Fruit fly (Drosophila melanogaster) whole organism, embryonic: ENCODE data around the gene pim.

Source experiments
- Antp ChIP-seq: fragments of 200-800 bp; sonication (Bioruptor generic); optimal IDR thresholded peaks from 3 replicates; lab custom pipeline; 2016; ENCODE audit warnings: missing biosample characterization, missing genetic modification characterization
- C15 ChIP-seq: fragments of 200-800 bp; sonication (Bioruptor generic); IDR thresholded peaks from 3 replicates; pipeline ENCODE4 v1.3.6; 2022; ENCODE audit warnings: missing biosample characterization, missing genetic modification characterization
- CG11398 ChIP-seq: fragments of 200-800 bp; sonication (Bioruptor generic); optimal IDR thresholded peaks from 2 replicates; lab custom pipeline; 2016; ENCODE audit warnings: missing biosample characterization, missing genetic modification characterization
- CG11560 ChIP-seq: fragments of 200-800 bp; sonication (Bioruptor generic); IDR thresholded peaks from 3 replicates; pipeline ENCODE4 v1.3.6; 2022; ENCODE audit warnings: missing biosample characterization, missing genetic modification characterization
- CG13624 ChIP-seq: fragments of 200-800 bp; sonication (Bioruptor generic); optimal IDR thresholded peaks from 2 replicates; lab custom pipeline; 2016; ENCODE audit warnings: missing biosample characterization, missing genetic modification characterization
- CG13775 ChIP-seq: fragments of 200-800 bp; sonication (Bioruptor generic); optimal IDR thresholded peaks from 3 replicates; lab custom pipeline; 2017; ENCODE audit warnings: missing biosample characterization, mild to moderate bottlenecking, missing genetic modification characterization
- CG15011 ChIP-seq: fragments of 200-800 bp; sonication (Bioruptor generic); optimal IDR thresholded peaks from 3 replicates; lab custom pipeline; 2018; ENCODE audit warnings: missing biosample characterization, mild to moderate bottlenecking, missing genetic modification characterization
- CG15073 ChIP-seq: fragments of 200-800 bp; sonication (Bioruptor generic); optimal IDR thresholded peaks from 2 replicates; lab custom pipeline; 2016; ENCODE audit warnings: missing biosample characterization, missing genetic modification characterization
- CG17802 ChIP-seq: fragments of 200-800 bp; sonication (Bioruptor generic); optimal IDR thresholded peaks from 2 replicates; lab custom pipeline; 2018; ENCODE audit warnings: missing biosample characterization, mild to moderate bottlenecking, missing genetic modification characterization, moderate library complexity
- CG2712 ChIP-seq: fragments of 200-800 bp; optimal IDR thresholded peaks from 3 replicates; lab custom pipeline; 2019; ENCODE audit warnings: missing biosample characterization, mild to moderate bottlenecking, missing genetic modification characterization, moderate library complexity
- CG31388 ChIP-seq: fragments of 200-800 bp; sonication (Bioruptor generic); optimal IDR thresholded peaks from 2 replicates; lab custom pipeline; 2016; ENCODE audit warnings: missing biosample characterization, missing genetic modification characterization
- CG32772 ChIP-seq: fragments of 200-800 bp; sonication (Bioruptor generic); IDR thresholded peaks from 2 replicates; pipeline ENCODE4 v1.3.6; 2022; ENCODE audit warnings: missing biosample characterization, missing genetic modification characterization
- CG3995 ChIP-seq: fragments of 200-800 bp; sonication (Bioruptor generic); optimal IDR thresholded peaks from 3 replicates; lab custom pipeline; 2016; ENCODE audit warnings: missing biosample characterization, missing genetic modification characterization
- CG4360 ChIP-seq: fragments of 200-800 bp; sonication (Bioruptor generic); IDR thresholded peaks from 2 replicates; pipeline ENCODE4 v1.3.6; 2022; ENCODE audit warnings: missing biosample characterization, missing genetic modification characterization
- CG4707 ChIP-seq: fragments of 200-800 bp; sonication (Bioruptor generic); optimal IDR thresholded peaks from 2 replicates; lab custom pipeline; 2018; ENCODE audit warnings: missing biosample characterization, mild to moderate bottlenecking, missing genetic modification characterization, moderate library complexity
- CG5953 ChIP-seq: fragments of 200-800 bp; sonication (Bioruptor generic); IDR thresholded peaks from 2 replicates; pipeline ENCODE4 v1.3.6; 2022; ENCODE audit warnings: missing biosample characterization, missing genetic modification characterization
- CG6654 ChIP-seq: fragments of 200-800 bp; sonication (Bioruptor generic); optimal IDR thresholded peaks from 2 replicates; lab custom pipeline; 2017; ENCODE audit warnings: missing biosample characterization, mild to moderate bottlenecking, missing genetic modification characterization
- CG9609 ChIP-seq: fragments of 200-800 bp; sonication (Bioruptor generic); optimal IDR thresholded peaks from 3 replicates; lab custom pipeline; 2016; ENCODE audit warnings: missing biosample characterization, missing genetic modification characterization
- Dp ChIP-seq: fragments of 200-800 bp; sonication (Bioruptor generic); optimal IDR thresholded peaks from 2 replicates; lab custom pipeline; 2018; ENCODE audit warnings: missing biosample characterization, mild to moderate bottlenecking, missing genetic modification characterization, moderate library complexity
- E2f1 ChIP-seq: fragments of 200-800 bp; sonication (Bioruptor generic); IDR thresholded peaks from 2 replicates; pipeline ENCODE4 v1.3.6; 2022; ENCODE audit warnings: missing biosample characterization, missing genetic modification characterization
- E2f2 ChIP-seq: fragments of 200-800 bp; sonication (Bioruptor generic); IDR thresholded peaks from 2 replicates; pipeline ENCODE4 v1.3.6; 2022; ENCODE audit warnings: missing biosample characterization, missing genetic modification characterization
- Ets65A ChIP-seq: fragments of 200-800 bp; sonication (Bioruptor generic); peaks from one replicate; lab custom pipeline; 2016; ENCODE audit warnings: missing biosample characterization, missing genetic modification characterization
- Gug ChIP-seq: fragments of 200-800 bp; sonication (Bioruptor generic); IDR thresholded peaks from 4 replicates; pipeline ENCODE4 v1.3.6; 2022; ENCODE audit warnings: missing biosample characterization, missing genetic modification characterization
- HLH54F ChIP-seq: fragments of 200-800 bp; sonication (Bioruptor generic); optimal IDR thresholded peaks from 3 replicates; lab custom pipeline; 2016; ENCODE audit warnings: missing biosample characterization, missing genetic modification characterization
- HmgD ChIP-seq: fragments of 200-800 bp; sonication (Bioruptor generic); optimal IDR thresholded peaks from 3 replicates; lab custom pipeline; 2016; ENCODE audit warnings: missing biosample characterization, missing genetic modification characterization
- Max ChIP-seq: fragments of 200-800 bp; sonication (Bioruptor generic); optimal IDR thresholded peaks from 2 replicates; lab custom pipeline; 2016; ENCODE audit warnings: missing biosample characterization, mild to moderate bottlenecking, missing genetic modification characterization
- NC2α ChIP-seq: fragments of 200-800 bp; sonication (Bioruptor generic); optimal IDR thresholded peaks from 2 replicates; lab custom pipeline; 2016; ENCODE audit warnings: missing biosample characterization, missing genetic modification characterization
- NC2β ChIP-seq: fragments of 200-800 bp; sonication (Bioruptor generic); optimal IDR thresholded peaks from 2 replicates; lab custom pipeline; 2016; ENCODE audit warnings: missing biosample characterization, missing genetic modification characterization
- Oaz ChIP-seq: fragments of 200-800 bp; sonication (Bioruptor generic); IDR thresholded peaks from 2 replicates; pipeline ENCODE4 v1.3.6; 2022; ENCODE audit warnings: missing biosample characterization, missing genetic modification characterization
- Ravus ChIP-seq: fragments of 200-800 bp; sonication (Bioruptor generic); IDR thresholded peaks from 2 replicates; pipeline ENCODE4 v1.3.6; 2022; ENCODE audit warnings: missing biosample characterization, missing genetic modification characterization
- Side ChIP-seq: fragments of 200-800 bp; sonication (Bioruptor generic); optimal IDR thresholded peaks from 2 replicates; lab custom pipeline; 2016; ENCODE audit warnings: missing biosample characterization, missing genetic modification characterization
- cad ChIP-seq: fragments of >200 bp; optimal IDR thresholded peaks from 2 replicates; lab custom pipeline; 2017; ENCODE audit warnings: missing biosample characterization, missing genetic modification characterization
- ci ChIP-seq: fragments of 200-800 bp; sonication (Bioruptor generic); IDR thresholded peaks from 3 replicates; pipeline ENCODE4 v1.3.6; 2022; ENCODE audit warnings: missing biosample characterization, missing genetic modification characterization
- dmrt11E ChIP-seq: fragments of 200-800 bp; sonication (Bioruptor generic); optimal IDR thresholded peaks from 3 replicates; lab custom pipeline; 2018; ENCODE audit warnings: missing biosample characterization, mild to moderate bottlenecking, missing genetic modification characterization, moderate library complexity
- dpn ChIP-seq, 2 experiments: fragments of 200-800 bp; sonication (Bioruptor generic); optimal IDR thresholded peaks; 3 replicates each; lab custom pipeline; 2016; ENCODE audit warnings: missing biosample characterization in 2 of 2, missing genetic modification characterization in 2 of 2
- gfzf ChIP-seq: fragments of 200-800 bp; sonication (Bioruptor generic); optimal IDR thresholded peaks from 2 replicates; lab custom pipeline; 2016; ENCODE audit warnings: missing biosample characterization, mild to moderate bottlenecking, missing genetic modification characterization, moderate library complexity
- hb ChIP-seq: fragments of 200-800 bp; sonication (Bioruptor generic); IDR thresholded peaks from 3 replicates; pipeline ENCODE4 v1.3.6; 2022; ENCODE audit warnings: missing biosample characterization, missing genetic modification characterization; ENCODE audit not compliant: partially characterized antibody
- inv ChIP-seq: fragments of 200-800 bp; sonication (Bioruptor generic); IDR thresholded peaks from 2 replicates; pipeline ENCODE4 v1.3.6; 2022; ENCODE audit warnings: missing biosample characterization, missing genetic modification characterization; ENCODE audit not compliant: partially characterized antibody
- pan ChIP-seq, 4 experiments: fragments of >200 bp in 3 of 4; fragments of 200-800 bp in 1 of 4; sonication (Bioruptor generic) in 1 of 4; optimal IDR thresholded peaks in 3 of 4; IDR thresholded peaks in 1 of 4; 2 replicates each; pipeline versions ENCODE4 v1.3.6 to Lab custom; 2017 to 2022; ENCODE audit warnings: missing biosample characterization in 2 of 4, missing genetic modification characterization in 2 of 4, mixed read lengths in 1 of 4
- pho ChIP-seq: fragments of 200-800 bp; sonication (Bioruptor generic); optimal IDR thresholded peaks from 2 replicates; lab custom pipeline; 2016; ENCODE audit warnings: missing biosample characterization, missing genetic modification characterization
- pros ChIP-seq: fragments of 200-800 bp; sonication (Bioruptor generic); optimal IDR thresholded peaks from 3 replicates; lab custom pipeline; 2019; ENCODE audit warnings: missing biosample characterization, mild to moderate bottlenecking, missing genetic modification characterization, moderate library complexity
- psq ChIP-seq: fragments of 200-800 bp; sonication (Bioruptor generic); optimal IDR thresholded peaks from 2 replicates; lab custom pipeline; 2017; ENCODE audit warnings: missing biosample characterization, missing genetic modification characterization
- repo ChIP-seq: fragments of 200-800 bp; sonication (Bioruptor generic); optimal IDR thresholded peaks from 2 replicates; lab custom pipeline; 2016; ENCODE audit warnings: missing biosample characterization, missing genetic modification characterization
- ro ChIP-seq: fragments of 200-800 bp; sonication (Bioruptor generic); IDR thresholded peaks from 2 replicates; pipeline ENCODE4 v1.3.6; 2022; ENCODE audit warnings: missing biosample characterization, missing genetic modification characterization
- row ChIP-seq: fragments of 200-800 bp; sonication (Bioruptor generic); IDR thresholded peaks from 3 replicates; pipeline ENCODE4 v1.3.6; 2022; ENCODE audit warnings: missing biosample characterization, missing genetic modification characterization
- scrt ChIP-seq: fragments of 200-800 bp; sonication (Bioruptor generic); optimal IDR thresholded peaks from 2 replicates; lab custom pipeline; 2018; ENCODE audit warnings: missing biosample characterization, mild to moderate bottlenecking, missing genetic modification characterization, moderate library complexity
- shn ChIP-seq: fragments of 200-800 bp; sonication (Bioruptor generic); optimal IDR thresholded peaks from 3 replicates; lab custom pipeline; 2016; ENCODE audit warnings: missing biosample characterization, missing genetic modification characterization
- stc ChIP-seq: fragments of 200-800 bp; sonication (Bioruptor generic); IDR thresholded peaks from 2 replicates; pipeline ENCODE4 v1.3.6; 2022; ENCODE audit warnings: missing biosample characterization, missing genetic modification characterization
- stwl ChIP-seq: fragments of 200-800 bp; sonication (Bioruptor generic); optimal IDR thresholded peaks from 3 replicates; lab custom pipeline; 2018; ENCODE audit warnings: missing biosample characterization, mild to moderate bottlenecking, missing genetic modification characterization, moderate library complexity
- toy ChIP-seq: fragments of 200-800 bp; sonication (Bioruptor generic); IDR thresholded peaks from 2 replicates; pipeline ENCODE4 v1.3.6; 2022; ENCODE audit warnings: missing biosample characterization, missing genetic modification characterization
- tx ChIP-seq: fragments of 200-800 bp; sonication (Bioruptor generic); optimal IDR thresholded peaks from 2 replicates; lab custom pipeline; 2016; ENCODE audit warnings: missing biosample characterization, missing genetic modification characterization
- yki ChIP-seq: fragments of >200 bp; optimal IDR thresholded peaks from 3 replicates; lab custom pipeline; 2018
- zen2 ChIP-seq: fragments of 200-800 bp; sonication (Bioruptor generic); IDR thresholded peaks from 3 replicates; pipeline ENCODE4 v1.3.6; 2022; ENCODE audit warnings: missing biosample characterization, missing genetic modification characterization; ENCODE audit not compliant: partially characterized antibody

The pim gene

dm6 chr2L:10366525-10366924 lies 3.7 kb downstream of the pim start, which contains the start of gene CG5056 (continued):
- TF ChIP-seq NC2β (GFP tag; lab: Kevin White, UChicago) (no peak), Ets65A (GFP tag; lab: Kevin White, UChicago) (no peak), CG31388 (no peak), CG32772 (GFP tag; lab: Robert Waterston, UW) (no peak), CG11398 (no peak), CG9609 (GFP tag; lab: Kevin White, UChicago) (no peak), psq (GFP tag; lab: Kevin White, UChicago) (no peak), CG4707 (GFP tag; lab: Kevin White, UChicago) (no peak), ci (GFP tag; lab: Robert Waterston, UW) (peak; percentile 23; the same call in 1 of the 3 replicates), CG6654 (GFP tag; lab: Kevin White, UChicago) (no peak), scrt (GFP tag; lab: Kevin White, UChicago) (no peak), stc (GFP tag; lab: Robert Waterston, UW) (no peak), shn (GFP tag; lab: Kevin White, UChicago) (no peak), dmrt11E (tag; lab: Kevin White, UChicago) (peak; percentile 13), C15 (no peak), Oaz (GFP tag; lab: Robert Waterston, UW) (no peak), CG17802 (peak; percentile 83), dpn (GFP tag; optimal IDR thresholded peaks at IDR 0.05; lab: Kevin White, UChicago) (peak in 1 of 2 experiments; percentile 31), Max (peak; percentile 17), CG15011 (GFP tag; lab: Kevin White, UChicago) (no peak), pho (GFP tag; lab: Kevin White, UChicago) (no peak), inv (no peak), CG2712 (peak; percentile 63), gfzf (GFP tag; lab: Kevin White, UChicago) (peak; percentile 61), CG11560 (no peak), CG5953 (no peak), CG3995 (GFP tag; lab: Kevin White, UChicago) (peak; percentile 7), tx (GFP tag; lab: Kevin White, UChicago) (no peak), pan (optimal IDR thresholded peaks at IDR 0.05; lab: Kevin White, UChicago) (no peak), pan (GFP tag; optimal IDR thresholded peaks at IDR 0.05 in 1 of 2, IDR thresholded peaks at IDR 0.05 in 1 of 2) (no peak), yki (lab: Kevin White, UChicago) (no peak), ro (no peak), Antp (GFP tag; lab: Kevin White, UChicago) (no peak), CG4360 (GFP tag; lab: Robert Waterston, UW) (no peak), Ravus (GFP tag; lab: Robert Waterston, UW) (no peak), row (GFP tag; lab: Robert Waterston, UW) (peak; percentile 86), stwl (peak; percentile 59), pros (GFP tag; lab: Kevin White, UChicago) (no peak), CG15073 (GFP tag; lab: Kevin White, UChicago) (no peak), E2f2 (no peak), Dp (GFP tag; lab: Kevin White, UChicago) (peak; percentile 36), toy (no peak), CG13775 (no peak), zen2 (no peak), HmgD (GFP tag; lab: Kevin White, UChicago) (no peak), CG13624 (GFP tag; lab: Kevin White, UChicago) (no peak), Side (GFP tag; lab: Kevin White, UChicago) (no peak), E2f1 (GFP tag; lab: Robert Waterston, UW) (no peak), repo (GFP tag; lab: Kevin White, UChicago) (no peak), HLH54F (GFP tag; lab: Kevin White, UChicago) (no peak), NC2α (GFP tag; lab: Kevin White, UChicago) (no peak), Gug (GFP tag; lab: Robert Waterston, UW) (no peak), hb (GFP tag; lab: Robert Waterston, UW) (no peak), cad (GFP tag; lab: Kevin White, UChicago) (no peak)
